Fruit fly (Drosophila melanogaster): ENCODE data around the gene CG4766.

Gene CG4766

dm6 chrX:5965517-5966397 lies 34.8 kb downstream of the CG4766 start, which contains the start of gene Grip (continued):
- no peak; the same call in 2 of the 3 replicates for TF ChIP-seq dysf (GFP tag; IDR thresholded peaks at IDR 0.05)
- no peak for TF ChIP-seq br (optimal IDR thresholded peaks at IDR 0.05)
- TF ChIP-seq HmgZ (tag; optimal IDR thresholded peaks at IDR 0.05), result no peak
- no peak for TF ChIP-seq run (tag; optimal IDR thresholded peaks at IDR 0.05)
- peak; percentile 15 for TF ChIP-seq CG30020 (tag; optimal IDR thresholded peaks at IDR 0.05)
- TF ChIP-seq CG2199 (GFP tag; IDR thresholded peaks at IDR 0.05), result no peak
- no peak for TF ChIP-seq CG12071 (GFP tag; optimal IDR thresholded peaks at IDR 0.05)
- TF ChIP-seq Pdp1 (GFP tag; optimal IDR thresholded peaks at IDR 0.05), result peak in 1 of 2 experiments; percentile 84
- no peak for TF ChIP-seq psq (GFP tag; optimal IDR thresholded peaks at IDR 0.05)
- TF ChIP-seq Rfx (GFP tag; IDR thresholded peaks at IDR 0.05), result peak; percentile 36; the same call in 1 of the 2 replicates
- TF ChIP-seq CG14965 (GFP tag; optimal IDR thresholded peaks at IDR 0.05; ENCODE audit: borderline replicate concordance), result no peak
- TF ChIP-seq CG15601 (tag; optimal IDR thresholded peaks at IDR 0.05), result peak; percentile 4
- no peak for TF ChIP-seq tap (tag; optimal IDR thresholded peaks at IDR 0.05)
- no peak for TF ChIP-seq CG2889 (GFP tag; IDR thresholded peaks at IDR 0.05)
- TF ChIP-seq cg (GFP tag; optimal IDR thresholded peaks at IDR 0.05), result no peak
- no peak for TF ChIP-seq CG4617 (GFP tag; optimal IDR thresholded peaks at IDR 0.05; ENCODE audit: borderline replicate concordance)
- peak in 1 of 2 experiments; percentile 14 for TF ChIP-seq Hr78 (GFP tag; optimal IDR thresholded peaks at IDR 0.05)
- TF ChIP-seq croc (GFP tag; conservative IDR thresholded peaks at IDR 0.05), result no peak
- TF ChIP-seq ac (GFP tag; optimal IDR thresholded peaks at IDR 0.05), result no peak
- TF ChIP-seq CG7928 (GFP tag; optimal IDR thresholded peaks at IDR 0.05), result no peak
- TF ChIP-seq CG18619 (GFP tag; optimal IDR thresholded peaks at IDR 0.05), result no peak
- TF ChIP-seq CG13424 (tag; optimal IDR thresholded peaks at IDR 0.05), result peak; percentile 54
- no peak for TF ChIP-seq pan (optimal IDR thresholded peaks at IDR 0.05)
- peak in 1 of 2 experiments; percentile 38 for TF ChIP-seq pan (GFP tag; optimal IDR thresholded peaks at IDR 0.05 in 1 of 2, IDR thresholded peaks at IDR 0.05 in 1 of 2)
- peak; percentile 11 for TF ChIP-seq PHDP (tag; optimal IDR thresholded peaks at IDR 0.05)
- peak; percentile 16 for TF ChIP-seq CG17359 (tag; optimal IDR thresholded peaks at IDR 0.05)
- TF ChIP-seq CG6175 (GFP tag; IDR thresholded peaks at IDR 0.05), result no peak
- peak; percentile 51 for TF ChIP-seq CG8924 (tag; optimal IDR thresholded peaks at IDR 0.05)
- no peak for TF ChIP-seq B-H2 (GFP tag; optimal IDR thresholded peaks at IDR 0.05)
- no peak for TF ChIP-seq CG5245 (GFP tag; optimal IDR thresholded peaks at IDR 0.05)
- TF ChIP-seq CG17568 (GFP tag; optimal IDR thresholded peaks at IDR 0.05), result no peak
- TF ChIP-seq CG13624 (GFP tag; optimal IDR thresholded peaks at IDR 0.05), result no peak
- no peak for TF ChIP-seq danr (GFP tag; IDR thresholded peaks at IDR 0.05)
- no peak for TF ChIP-seq Deaf1 (tag; optimal IDR thresholded peaks at IDR 0.05)
- TF ChIP-seq Hmx (GFP tag; optimal IDR thresholded peaks at IDR 0.05), result no peak
- TF ChIP-seq hkb (optimal IDR thresholded peaks at IDR 0.05), result no peak
- no peak for TF ChIP-seq hkb (GFP tag; IDR thresholded peaks at IDR 0.05)
- TF ChIP-seq Ets97D (GFP tag; optimal IDR thresholded peaks at IDR 0.05), result no peak
- TF ChIP-seq dm (GFP tag; optimal IDR thresholded peaks at IDR 0.05), result no peak
- TF ChIP-seq NC2α (GFP tag; optimal IDR thresholded peaks at IDR 0.05), result no peak
- TF ChIP-seq Oli (tag; optimal IDR thresholded peaks at IDR 0.05), result peak; percentile 16
- TF ChIP-seq ken (GFP tag; IDR thresholded peaks at IDR 0.05), result no peak
- no peak; the same call in 1 of the 2 replicates for TF ChIP-seq CG10366 (GFP tag; IDR thresholded peaks at IDR 0.05)
- peak; percentile 30; the same call in 1 of the 2 replicates for TF ChIP-seq Xrp1 (GFP tag; IDR thresholded peaks at IDR 0.05)
- TF ChIP-seq usp (GFP tag; optimal IDR thresholded peaks at IDR 0.05), result no peak
- TF ChIP-seq shn (GFP tag; optimal IDR thresholded peaks at IDR 0.05), result no peak
- no peak for TF ChIP-seq Mrtf (GFP tag; IDR thresholded peaks at IDR 0.05)
- TF ChIP-seq Abd-B (GFP tag; optimal IDR thresholded peaks at IDR 0.05), result peak; percentile 1
- TF ChIP-seq eyg (GFP tag; optimal IDR thresholded peaks at IDR 0.05), result no peak
- TF ChIP-seq Hey (tag; optimal IDR thresholded peaks at IDR 0.05), result no peak

Data from whole organism, embryonic.